Worm (Caenorhabditis elegans): ENCODE results near the gene chil-8.

ce11 chrII:9917904-9918303, 45.0 kb upstream of the chil-8 start, which contains the start of gene C05C10.8:
- TF ChIP-seq pha-4 (tag; optimal IDR thresholded peaks at IDR 0.05) (no peak), sox-4 (tag; optimal IDR thresholded peaks at IDR 0.05) (no peak), ceh-24 (tag; optimal IDR thresholded peaks at IDR 0.05) (no peak), F13H6.1 (tag; optimal IDR thresholded peaks at IDR 0.05) (no peak), nhr-11 (tag; optimal IDR thresholded peaks at IDR 0.05) (no peak), nfya-1 (tag; optimal IDR thresholded peaks at IDR 0.05) (no peak), unc-3 (GFP tag; conservative IDR thresholded peaks at IDR 0.05) (no peak), unc-3 (tag; optimal IDR thresholded peaks at IDR 0.05) (no peak)
